Fruit fly (Drosophila melanogaster) whole organism, embryonic: ENCODE data around the gene CG5644.

Experiments used
- Awh ChIP-seq: fragments of 200-800 bp; sonication (Bioruptor generic); IDR thresholded peaks from 2 replicates; pipeline ENCODE4, ENCODE4 v1.3.6; 2022; ENCODE audit warnings: missing biosample characterization, missing genetic modification characterization
- Bteb2 ChIP-seq: fragments of 200-800 bp; sonication (Bioruptor generic); optimal IDR thresholded peaks from 2 replicates; lab custom pipeline; 2016; ENCODE audit warnings: missing biosample characterization, missing genetic modification characterization
- CG1024 ChIP-seq: fragments of 200-800 bp; sonication (Bioruptor generic); IDR thresholded peaks from 2 replicates; pipeline ENCODE4 v1.3.6; 2022; ENCODE audit warnings: missing biosample characterization, missing genetic modification characterization
- CG10431 ChIP-seq: fragments of 200-800 bp; sonication (Bioruptor generic); optimal IDR thresholded peaks from 3 replicates; lab custom pipeline; 2018; ENCODE audit warnings: missing biosample characterization, mild to moderate bottlenecking, missing genetic modification characterization
- CG12236 ChIP-seq: fragments of 200-800 bp; sonication (Bioruptor generic); optimal IDR thresholded peaks from 2 replicates; lab custom pipeline; 2016; ENCODE audit warnings: missing biosample characterization, missing genetic modification characterization
- CG12659 ChIP-seq: fragments of 200-800 bp; sonication (Bioruptor generic); optimal IDR thresholded peaks from 3 replicates; lab custom pipeline; 2017; ENCODE audit warnings: mild to moderate bottlenecking, missing biosample characterization, missing genetic modification reagents, missing genetic modification characterization
- CG13123 ChIP-seq: fragments of 200-800 bp; sonication (Bioruptor generic); optimal IDR thresholded peaks from 2 replicates; lab custom pipeline; 2016; ENCODE audit warnings: missing biosample characterization, missing genetic modification characterization
- CG13775 ChIP-seq: fragments of 200-800 bp; sonication (Bioruptor generic); optimal IDR thresholded peaks from 3 replicates; lab custom pipeline; 2017; ENCODE audit warnings: missing biosample characterization, mild to moderate bottlenecking, missing genetic modification characterization
- CG14050 ChIP-seq: fragments of 200-800 bp; sonication (Bioruptor generic); IDR thresholded peaks from 3 replicates; pipeline ENCODE4 v1.3.6; 2022; ENCODE audit warnings: missing biosample characterization, missing genetic modification characterization
- CG14441 ChIP-seq: fragments of 200-800 bp; sonication (Bioruptor generic); IDR thresholded peaks from 2 replicates; pipeline ENCODE4 v1.3.6; 2022; ENCODE audit warnings: missing biosample characterization, missing genetic modification characterization
- CG14860 ChIP-seq: fragments of 200-800 bp; sonication (Bioruptor generic); IDR thresholded peaks from 3 replicates; pipeline ENCODE4 v1.3.6; 2022; ENCODE audit warnings: missing biosample characterization, missing genetic modification characterization; ENCODE audit not compliant: partially characterized antibody
- CG15514 ChIP-seq: fragments of 200-800 bp; sonication (Bioruptor generic); optimal IDR thresholded peaks from 3 replicates; lab custom pipeline; 2017; ENCODE audit warnings: missing biosample characterization, missing genetic modification characterization, mild to moderate bottlenecking, moderate library complexity, missing genetic modification reagents
- CG16815 ChIP-seq: fragments of 200-800 bp; sonication (Bioruptor generic); optimal IDR thresholded peaks from 3 replicates; lab custom pipeline; 2017; ENCODE audit warnings: missing biosample characterization, mild to moderate bottlenecking, missing genetic modification characterization
- CG2129 ChIP-seq: fragments of 200-800 bp; sonication (Bioruptor generic); IDR thresholded peaks from 2 replicates; pipeline ENCODE4 v1.3.6; 2022; ENCODE audit warnings: missing biosample characterization, missing genetic modification characterization; ENCODE audit not compliant: partially characterized antibody
- CG30403 ChIP-seq: fragments of 200-800 bp; sonication (Bioruptor generic); optimal IDR thresholded peaks from 3 replicates; lab custom pipeline; 2016; ENCODE audit warnings: missing biosample characterization, missing genetic modification characterization
- CG31441 ChIP-seq: fragments of 200-800 bp; sonication (Bioruptor generic); IDR thresholded peaks from 2 replicates; pipeline ENCODE4 v1.3.6; 2022; ENCODE audit warnings: missing biosample characterization, missing genetic modification characterization
- CG43689 ChIP-seq: fragments of 200-800 bp; sonication (Bioruptor generic); IDR thresholded peaks from 2 replicates; pipeline ENCODE4 v1.3.6; 2022; ENCODE audit warnings: missing biosample characterization, missing genetic modification characterization
- CG4424 ChIP-seq: fragments of 200-800 bp; sonication (Bioruptor generic); optimal IDR thresholded peaks from 3 replicates; lab custom pipeline; 2016; ENCODE audit warnings: missing biosample characterization, missing genetic modification characterization
- CG4617 ChIP-seq: fragments of 200-800 bp; sonication (Bioruptor generic); optimal IDR thresholded peaks from 3 replicates; lab custom pipeline; 2016; ENCODE audit warnings: missing biosample characterization, missing genetic modification characterization, borderline replicate concordance
- CG5180 ChIP-seq: fragments of 200-800 bp; sonication (Bioruptor generic); optimal IDR thresholded peaks from 3 replicates; lab custom pipeline; 2017; ENCODE audit warnings: missing biosample characterization, missing genetic modification characterization, mild to moderate bottlenecking, moderate library complexity, missing genetic modification reagents
- CG8281 ChIP-seq: fragments of 200-800 bp; sonication (Bioruptor generic); optimal IDR thresholded peaks from 2 replicates; lab custom pipeline; 2018; ENCODE audit warnings: missing biosample characterization, mild to moderate bottlenecking, missing genetic modification characterization, moderate library complexity
- CG8478 ChIP-seq: fragments of >200 bp; optimal IDR thresholded peaks from 2 replicates; lab custom pipeline; 2018
- Dip3 ChIP-seq: fragments of 200-800 bp; sonication (Bioruptor generic); optimal IDR thresholded peaks from 3 replicates; lab custom pipeline; 2016; ENCODE audit warnings: missing biosample characterization, missing genetic modification characterization
- Dref ChIP-seq: fragments of 200-800 bp; sonication (Bioruptor generic); IDR thresholded peaks from 2 replicates; pipeline ENCODE4 v1.3.6; 2022; ENCODE audit warnings: missing biosample characterization, missing genetic modification characterization
- Ets65A ChIP-seq: fragments of 200-800 bp; sonication (Bioruptor generic); peaks from one replicate; lab custom pipeline; 2016; ENCODE audit warnings: missing biosample characterization, missing genetic modification characterization
- Fer3 ChIP-seq: fragments of 200-800 bp; sonication (Bioruptor generic); optimal IDR thresholded peaks from 2 replicates; lab custom pipeline; 2018; ENCODE audit warnings: missing biosample characterization, mild to moderate bottlenecking, missing genetic modification characterization, moderate library complexity
- GATAe ChIP-seq: fragments of 200-800 bp; sonication (Bioruptor generic); conservative IDR thresholded peaks from 2 replicates; pipeline ENCODE4 v1.3.6; 2022; ENCODE audit warnings: missing biosample characterization, missing genetic modification characterization
- HLH3B ChIP-seq: fragments of 200-800 bp; sonication (Bioruptor generic); IDR thresholded peaks from 2 replicates; pipeline ENCODE4 v1.3.6; 2022; ENCODE audit warnings: missing biosample characterization, missing genetic modification characterization
- HLHmδ ChIP-seq: fragments of 200-800 bp; sonication (Bioruptor generic); optimal IDR thresholded peaks from 2 replicates; lab custom pipeline; 2018; ENCODE audit warnings: missing biosample characterization, mild to moderate bottlenecking, missing genetic modification characterization, moderate library complexity
- Hand ChIP-seq: fragments of 200-800 bp; sonication (Bioruptor generic); optimal IDR thresholded peaks from 2 replicates; lab custom pipeline; 2017; ENCODE audit warnings: mild to moderate bottlenecking, missing biosample characterization, missing genetic modification reagents, missing genetic modification characterization
- Hsf ChIP-seq: fragments of 200-800 bp; sonication (Bioruptor generic); optimal IDR thresholded peaks from 3 replicates; lab custom pipeline; 2016; ENCODE audit warnings: missing biosample characterization, missing genetic modification characterization
- Max ChIP-seq: fragments of 200-800 bp; sonication (Bioruptor generic); optimal IDR thresholded peaks from 2 replicates; lab custom pipeline; 2016; ENCODE audit warnings: missing biosample characterization, mild to moderate bottlenecking, missing genetic modification characterization
- Meics ChIP-seq: fragments of 200-800 bp; sonication (Bioruptor generic); optimal IDR thresholded peaks from 2 replicates; lab custom pipeline; 2017; ENCODE audit warnings: missing biosample characterization, mild to moderate bottlenecking, missing genetic modification characterization
- Neu2 ChIP-seq: fragments of 200-800 bp; sonication (Bioruptor generic); optimal IDR thresholded peaks from 3 replicates; lab custom pipeline; 2016; ENCODE audit warnings: missing biosample characterization, missing genetic modification characterization, borderline replicate concordance
- Optix ChIP-seq: fragments of 200-800 bp; sonication (Bioruptor generic); IDR thresholded peaks from 3 replicates; pipeline ENCODE4 v1.3.6; 2022; ENCODE audit warnings: missing biosample characterization, missing genetic modification characterization
- PHDP ChIP-seq: fragments of 200-800 bp; sonication (Bioruptor generic); optimal IDR thresholded peaks from 3 replicates; lab custom pipeline; 2018; ENCODE audit warnings: missing biosample characterization, mild to moderate bottlenecking, missing genetic modification characterization, moderate library complexity
- Ssrp ChIP-seq: fragments of 200-800 bp; sonication (Bioruptor generic); optimal IDR thresholded peaks from 2 replicates; lab custom pipeline; 2018; ENCODE audit warnings: missing biosample characterization, mild to moderate bottlenecking, missing genetic modification characterization, moderate library complexity
- ab ChIP-seq: fragments of 200-800 bp; sonication (Bioruptor generic); optimal IDR thresholded peaks from 2 replicates; lab custom pipeline; 2016; ENCODE audit warnings: missing biosample characterization, missing genetic modification characterization
- ara ChIP-seq: fragments of 200-800 bp; sonication (Bioruptor generic); IDR thresholded peaks from 2 replicates; pipeline ENCODE4 v1.3.6; 2022; ENCODE audit warnings: missing biosample characterization, missing genetic modification characterization
- cas ChIP-seq: fragments of 200-800 bp; sonication (Bioruptor generic); IDR thresholded peaks from 2 replicates; pipeline ENCODE4 v1.3.6; 2022; ENCODE audit warnings: missing biosample characterization, missing genetic modification characterization
- cato ChIP-seq: fragments of 200-800 bp; sonication (Bioruptor generic); optimal IDR thresholded peaks from 2 replicates; lab custom pipeline; 2016; ENCODE audit warnings: missing biosample characterization, missing genetic modification characterization, borderline replicate concordance
- chn ChIP-seq: fragments of 200-800 bp; sonication (Bioruptor generic); optimal IDR thresholded peaks from 2 replicates; lab custom pipeline; 2016; ENCODE audit warnings: missing biosample characterization, missing genetic modification characterization
- fd3F ChIP-seq: fragments of 200-800 bp; sonication (Bioruptor generic); optimal IDR thresholded peaks from 2 replicates; lab custom pipeline; 2018; ENCODE audit warnings: missing biosample characterization, mild to moderate bottlenecking, missing genetic modification characterization, moderate library complexity
- jigr1 ChIP-seq: fragments of 200-800 bp; sonication (Bioruptor generic); IDR thresholded peaks from 3 replicates; pipeline ENCODE4 v1.3.6; 2022; ENCODE audit warnings: missing biosample characterization, missing genetic modification characterization
- knrl ChIP-seq: fragments of 200-800 bp; sonication (Bioruptor generic); IDR thresholded peaks from 3 replicates; pipeline ENCODE4 v1.3.6; 2022; ENCODE audit warnings: missing biosample characterization, missing genetic modification characterization; ENCODE audit not compliant: partially characterized antibody
- peb ChIP-seq: fragments of 200-800 bp; sonication (Bioruptor generic); IDR thresholded peaks from 2 replicates; pipeline ENCODE4 v1.3.6; 2022; ENCODE audit warnings: missing biosample characterization, missing genetic modification characterization
- run ChIP-seq: fragments of 200-800 bp; sonication (Bioruptor generic); optimal IDR thresholded peaks from 3 replicates; lab custom pipeline; 2018; ENCODE audit warnings: missing biosample characterization, mild to moderate bottlenecking, missing genetic modification characterization
- sd ChIP-seq: fragments of 200-800 bp; sonication (Bioruptor generic); optimal IDR thresholded peaks from 3 replicates; lab custom pipeline; 2018; ENCODE audit warnings: missing biosample characterization, mild to moderate bottlenecking, missing genetic modification characterization, moderate library complexity
- slp2 ChIP-seq: fragments of 200-800 bp; sonication (Bioruptor generic); optimal IDR thresholded peaks from 2 replicates; lab custom pipeline; 2016; ENCODE audit warnings: missing biosample characterization, missing genetic modification characterization
- unc-4 ChIP-seq: fragments of 200-800 bp; sonication (Bioruptor generic); IDR thresholded peaks from 2 replicates; pipeline ENCODE4 v1.3.6; 2022; ENCODE audit warnings: missing biosample characterization, missing genetic modification characterization; ENCODE audit not compliant: partially characterized antibody

Gene CG5644

dm6 chr3L:8996173-8996767 lies 16.6 kb upstream of the CG5644 start (continued):
- TF ChIP-seq slp2 (GFP tag; lab: Kevin White, UChicago) (peak; percentile 40), CG2129 (no peak), Hsf (GFP tag; lab: Kevin White, UChicago) (peak; percentile 58), sd (tag; lab: Kevin White, UChicago) (no peak), Meics (GFP tag; lab: Kevin White, UChicago) (peak; percentile 44), CG13123 (no peak), CG4617 (peak; percentile 13), Max (GFP tag; lab: Kevin White, UChicago) (peak; percentile 33), CG14860 (GFP tag; lab: Robert Waterston, UW) (no peak), ara (GFP tag; lab: Robert Waterston, UW) (peak; percentile 80), CG8281 (tag; lab: Kevin White, UChicago) (no peak), cas (no peak), Ets65A (GFP tag; lab: Kevin White, UChicago) (peak; percentile 51), CG8478 (lab: Kevin White, UChicago) (no peak), HLHmδ (GFP tag; lab: Kevin White, UChicago) (no peak), CG5180 (GFP tag; lab: Kevin White, UChicago) (no peak), CG4424 (peak; percentile 64), CG10431 (no peak), Awh (GFP tag; lab: Robert Waterston, UW) (no peak), run (tag; lab: Kevin White, UChicago) (no peak), knrl (GFP tag; lab: Robert Waterston, UW) (no peak), Optix (GFP tag; lab: Robert Waterston, UW) (0 out of 3 replicates have a peak, but pooled peaks have one; percentile 25), jigr1 (no peak), fd3F (GFP tag; lab: Kevin White, UChicago) (peak; percentile 27), CG43689 (GFP tag; lab: Robert Waterston, UW) (no peak), CG14441 (peak; percentile 74), Dip3 (GFP tag; lab: Kevin White, UChicago) (peak; percentile 61), CG1024 (GFP tag; lab: Robert Waterston, UW) (peak; percentile 53), unc-4 (GFP tag; lab: Robert Waterston, UW) (no peak), Hand (GFP tag; lab: Kevin White, UChicago) (no peak), CG30403 (GFP tag; lab: Kevin White, UChicago) (peak; percentile 68), cato (GFP tag; lab: Kevin White, UChicago) (peak; percentile 24), CG12236 (GFP tag; lab: Kevin White, UChicago) (no peak), Ssrp (tag; lab: Kevin White, UChicago) (peak; percentile 72), GATAe (GFP tag; lab: Robert Waterston, UW) (no peak), CG12659 (GFP tag; lab: Kevin White, UChicago) (peak; percentile 26), CG14050 (peak; percentile 44; the same call in 1 of the 3 replicates), PHDP (tag; lab: Kevin White, UChicago) (peak; percentile 49), CG13775 (peak; percentile 3), ab (GFP tag; lab: Kevin White, UChicago) (no peak), Bteb2 (GFP tag; lab: Kevin White, UChicago) (no peak), peb (peak; percentile 52; the same call in 1 of the 2 replicates), CG16815 (GFP tag; lab: Kevin White, UChicago) (peak; percentile 65), chn (GFP tag; lab: Kevin White, UChicago) (peak; percentile 57), CG31441 (GFP tag; lab: Robert Waterston, UW) (no peak; the same call in 1 of the 2 replicates), Fer3 (tag; lab: Kevin White, UChicago) (peak; percentile 40), HLH3B (GFP tag; lab: Robert Waterston, UW) (peak; percentile 72), Dref (GFP tag; lab: Robert Waterston, UW) (no peak), Neu2 (GFP tag; lab: Kevin White, UChicago) (no peak), CG15514 (GFP tag; lab: Kevin White, UChicago) (no peak)
